Worm (Caenorhabditis elegans) whole organism, L4 larva: Measurements from ENCODE around the gene fshr-1.

Source experiments
- F26F4.8 ChIP-seq: fragments of 200-800 bp; sonication (Bioruptor generic); conservative IDR thresholded peaks from 2 replicates; pipeline ENCODE4 v1.3.6; 2022; ENCODE audit warnings: missing genetic modification characterization, missing compliant biosample characterization
- aha-1 ChIP-seq: fragments of 150-350 bp; peaks from one replicate; lab custom pipeline; 2014; ENCODE audit warnings: missing biosample characterization, missing genetic modification characterization
- ceh-28 ChIP-seq: fragments of 150-350 bp; optimal IDR thresholded peaks from 2 replicates; lab custom pipeline; 2014; ENCODE audit warnings: missing biosample characterization, missing genetic modification reagents, missing genetic modification characterization
- cey-2 ChIP-seq: sonication (generic microtip); optimal IDR thresholded peaks from 3 replicates; lab custom pipeline; 2017; ENCODE audit warnings: missing genetic modification characterization, mild to moderate bottlenecking, missing compliant biosample characterization, antibody characterized with exemption, borderline replicate concordance; ENCODE audit not compliant: insufficient read depth
- daf-12 ChIP-seq: fragments of 150-350 bp; optimal IDR thresholded peaks from 2 replicates; lab custom pipeline; 2014; ENCODE audit warnings: missing biosample characterization, missing genetic modification reagents, missing genetic modification characterization
- daf-16 ChIP-seq, 3 experiments: sonication (generic microtip); optimal IDR thresholded peaks; 2 replicates each; lab custom pipeline; 2016 to 2017; ENCODE audit warnings: missing genetic modification characterization in 3 of 3, missing genetic modification reagents in 3 of 3, mild to moderate bottlenecking in 2 of 3, missing compliant biosample characterization in 2 of 3, missing biosample characterization in 1 of 3, moderate library complexity in 1 of 3
- dmd-6 ChIP-seq: fragments of 200-800 bp; sonication (Bioruptor generic); IDR thresholded peaks from 2 replicates; pipeline ENCODE4 v1.3.6; 2022; ENCODE audit warnings: missing genetic modification reagents, missing genetic modification characterization, missing compliant biosample characterization
- dve-1 ChIP-seq: sonication (generic microtip); optimal IDR thresholded peaks from 2 replicates; lab custom pipeline; 2017; ENCODE audit warnings: antibody characterized with exemption, mild to moderate bottlenecking, missing genetic modification characterization, missing compliant biosample characterization; ENCODE audit not compliant: insufficient read depth
- egl-27 ChIP-seq: sonication (generic microtip); optimal IDR thresholded peaks from 3 replicates; lab custom pipeline; 2017; ENCODE audit warnings: missing biosample characterization, missing genetic modification reagents, missing genetic modification characterization
- hif-1 ChIP-seq, 2 experiments: sonication (generic microtip); optimal IDR thresholded peaks; 2 replicates each; lab custom pipeline; 2016 to 2017; ENCODE audit warnings: missing compliant biosample characterization in 2 of 2, missing genetic modification characterization in 2 of 2, missing genetic modification reagents in 2 of 2, missing genotype in 2 of 2, mild to moderate bottlenecking in 1 of 2
- hlh-11 ChIP-seq: fragments of 200-800 bp; sonication (Bioruptor generic); optimal IDR thresholded peaks from 2 replicates; lab custom pipeline; 2018; ENCODE audit warnings: mild to moderate bottlenecking, missing genetic modification characterization, missing compliant biosample characterization
- hlh-30 ChIP-seq: sonication (generic microtip); optimal IDR thresholded peaks from 2 replicates; lab custom pipeline; 2017; ENCODE audit warnings: antibody characterized with exemption, mild to moderate bottlenecking, missing genetic modification characterization, missing compliant biosample characterization; ENCODE audit not compliant: insufficient read depth
- hmg-1.1 ChIP-seq: fragments of 200-800 bp; sonication (Bioruptor generic); IDR thresholded peaks from 2 replicates; pipeline ENCODE4 v1.3.6; 2022; ENCODE audit warnings: missing genetic modification reagents, missing genetic modification characterization, missing compliant biosample characterization
- jun-1 ChIP-seq: fragments of 150-350 bp; optimal IDR thresholded peaks from 2 replicates; lab custom pipeline; 2014; ENCODE audit warnings: missing biosample characterization, missing genetic modification reagents, missing genetic modification characterization
- lsy-2 ChIP-seq, 2 experiments: fragments of 150-350 bp in 1 of 2; sonication (generic microtip) in 1 of 2; optimal IDR thresholded peaks; 2 replicates each; lab custom pipeline; 2014 to 2017; ENCODE audit warnings: missing biosample characterization in 2 of 2, missing genetic modification characterization in 2 of 2
- madf-5 ChIP-seq, 2 experiments: fragments of 200-800 bp; sonication (Bioruptor generic); IDR thresholded peaks; 2 replicates each; pipeline ENCODE4 v1.3.6; 2022; ENCODE audit warnings: missing compliant biosample characterization in 2 of 2, missing genetic modification characterization in 2 of 2
- mdt-29 ChIP-seq: fragments of 200-800 bp; sonication (Bioruptor generic); IDR thresholded peaks from 2 replicates; pipeline ENCODE4 v1.3.6; 2022; ENCODE audit warnings: missing genetic modification reagents, missing genetic modification characterization, missing compliant biosample characterization
- nhr-10 ChIP-seq: fragments of 150-350 bp; optimal IDR thresholded peaks from 2 replicates; lab custom pipeline; 2014; ENCODE audit warnings: missing biosample characterization, missing genetic modification characterization
- nhr-111 ChIP-seq: fragments of 200-800 bp; sonication (Bioruptor generic); optimal IDR thresholded peaks from 2 replicates; lab custom pipeline; 2018; ENCODE audit warnings: mild to moderate bottlenecking, missing genetic modification characterization, missing compliant biosample characterization
- nhr-237 ChIP-seq: sonication (generic microtip); optimal IDR thresholded peaks from 2 replicates; lab custom pipeline; 2017; ENCODE audit warnings: missing biosample characterization, missing genetic modification characterization
- nhr-28 ChIP-seq: fragments of 150-350 bp; optimal IDR thresholded peaks from 2 replicates; lab custom pipeline; 2014; ENCODE audit warnings: missing biosample characterization, missing genetic modification characterization
- nhr-41 ChIP-seq: fragments of 200-800 bp; sonication (Bioruptor generic); IDR thresholded peaks from 2 replicates; pipeline ENCODE4 v1.3.6; 2022; ENCODE audit warnings: missing genetic modification reagents, missing genetic modification characterization, missing compliant biosample characterization
- nhr-77 ChIP-seq: fragments of 150-350 bp; optimal IDR thresholded peaks from 2 replicates; lab custom pipeline; 2014; ENCODE audit warnings: missing biosample characterization, missing genetic modification characterization
- php-3 ChIP-seq: fragments of 200-800 bp; sonication (Bioruptor generic); IDR thresholded peaks from 2 replicates; pipeline ENCODE4 v1.3.6; 2022; ENCODE audit warnings: missing genetic modification reagents, missing genetic modification characterization, missing compliant biosample characterization
- pqm-1 ChIP-seq: sonication (generic microtip); optimal IDR thresholded peaks from 2 replicates; lab custom pipeline; 2017; ENCODE audit warnings: missing biosample characterization, missing genetic modification characterization
- set-16 ChIP-seq: fragments of 200-800 bp; sonication (Bioruptor generic); IDR thresholded peaks from 2 replicates; pipeline ENCODE4 v1.3.6; 2022; ENCODE audit warnings: missing genetic modification reagents, missing genetic modification characterization, missing compliant biosample characterization
- spr-1 ChIP-seq: sonication (generic microtip); optimal IDR thresholded peaks from 2 replicates; lab custom pipeline; 2016; ENCODE audit warnings: mild to moderate bottlenecking, missing genetic modification characterization, missing compliant biosample characterization
- unc-62 ChIP-seq, 3 experiments: fragments of 150-350 bp in 1 of 3; sonication (generic microtip); optimal IDR thresholded peaks in 2 of 3; peaks in 1 of 3; 1 replicate in 1 of 3; 2 replicates in 2 of 3; lab custom pipeline; 2014 to 2017; ENCODE audit warnings: missing biosample characterization in 3 of 3, missing genetic modification characterization in 3 of 3, missing genetic modification reagents in 3 of 3, missing genotype in 1 of 3
- vab-7 ChIP-seq: fragments of 200-800 bp; sonication (Bioruptor generic); IDR thresholded peaks from 2 replicates; pipeline ENCODE4 v1.3.6; 2022; ENCODE audit warnings: missing genetic modification reagents, missing genetic modification characterization, missing compliant biosample characterization
- zfp-2 ChIP-seq: sonication (generic microtip); optimal IDR thresholded peaks from 2 replicates; lab custom pipeline; 2016; ENCODE audit warnings: mild to moderate bottlenecking, missing genetic modification characterization, missing compliant biosample characterization
- zip-2 ChIP-seq: fragments of 150-350 bp; optimal IDR thresholded peaks from 2 replicates; lab custom pipeline; 2014; ENCODE audit warnings: missing biosample characterization, missing genetic modification characterization

fshr-1 gene

ce11 chrV:9889629-9890028 is at the start of gene fshr-1:
fshr-1 (plus strand) TSS chrV:9889837.
- TF ChIP-seq dmd-6 (GFP tag; lab: Robert Waterston, UW): peak; percentile 27
- TF ChIP-seq hlh-11: peak; percentile 67
- no peak for TF ChIP-seq lsy-2 (tag; optimal IDR thresholded peaks at IDR 0.05; lab: Kevin White, UChicago)
- no peak for TF ChIP-seq madf-5 (GFP tag; IDR thresholded peaks at IDR 0.05; lab: Robert Waterston, UW)
- 0 out of 2 replicates have a peak, but pooled peaks have one; percentile 37 for TF ChIP-seq php-3 (GFP tag; lab: Robert Waterston, UW)
- TF ChIP-seq pqm-1 (tag; lab: Kevin White, UChicago): peak; percentile 35
- TF ChIP-seq aha-1: peak; percentile 27
- no peak for TF ChIP-seq egl-27 (tag; lab: Kevin White, UChicago)
- peak; percentile 54 for TF ChIP-seq hlh-30 (tag; lab: Kevin White, UChicago)
- TF ChIP-seq zfp-2 (tag; lab: Kevin White, UChicago): no peak
- TF ChIP-seq nhr-77: peak; percentile 21
- TF ChIP-seq nhr-237 (tag; lab: Kevin White, UChicago): no peak
- no peak for TF ChIP-seq daf-16 (GFP tag; optimal IDR thresholded peaks at IDR 0.05; lab: Kevin White, UChicago)
- peak; percentile 98 for TF ChIP-seq daf-16 (tag; optimal IDR thresholded peaks at IDR 0.05; lab: Kevin White, UChicago)
- peak; percentile 53 for TF ChIP-seq nhr-28 (tag; lab: Kevin White, UChicago)
- TF ChIP-seq dve-1 (tag; lab: Kevin White, UChicago): peak; percentile 76
- no peak for TF ChIP-seq spr-1 (tag; lab: Kevin White, UChicago)
- TF ChIP-seq hif-1 (tag; optimal IDR thresholded peaks at IDR 0.05; lab: Kevin White, UChicago): peak in 1 of 2 experiments; percentile 30
- TF ChIP-seq, all 104 proteins: peak for 11

DNA sequence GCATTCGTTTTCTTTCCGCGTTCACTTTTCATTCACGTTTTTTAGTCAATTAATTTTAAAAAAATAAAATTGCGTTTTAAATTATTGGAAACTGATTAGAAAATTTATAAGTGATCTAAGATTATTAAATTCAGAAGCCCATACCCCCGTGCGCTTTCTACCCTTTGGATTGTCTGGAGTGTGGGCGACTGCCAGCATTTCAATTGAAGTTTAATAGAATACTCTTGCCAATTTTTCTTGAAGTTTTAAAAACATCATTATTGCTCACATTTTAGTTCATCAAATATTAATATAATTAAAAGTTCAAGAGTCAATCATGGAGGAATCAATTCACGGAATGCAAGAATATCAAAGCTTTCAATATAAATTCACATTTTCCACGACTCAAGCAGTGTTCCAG is 48.3 kb upstream of the fshr-1 start, which contains the start of gene sru-36:
sru-36 (plus strand) TSS at position 301 of the 400 bp plus-strand sequence.
- no peak for TF ChIP-seq set-16 (GFP tag; lab: Robert Waterston, UW)
- no peak for TF ChIP-seq cey-2 (tag; lab: Kevin White, UChicago)
- TF ChIP-seq daf-12 (tag; lab: Kevin White, UChicago): no peak

- TF ChIP-seq nhr-111: no peak
- peak in 1 of 2 experiments; percentile 91 for TF ChIP-seq unc-62 (GFP tag; optimal IDR thresholded peaks at IDR 0.05 in 1 of 2; lab: Kevin White, UChicago)
- TF ChIP-seq unc-62 (tag; optimal IDR thresholded peaks at IDR 0.05; lab: Kevin White, UChicago): no peak
- no peak for TF ChIP-seq ceh-28 (tag; lab: Kevin White, UChicago)
Observed at ce11 chrV:9843376-9843916, 46.2 kb upstream of the fshr-1 start, which contains the start of gene sru-8. sru-8 (plus strand) TSS chrV:9843866.

DNA sequence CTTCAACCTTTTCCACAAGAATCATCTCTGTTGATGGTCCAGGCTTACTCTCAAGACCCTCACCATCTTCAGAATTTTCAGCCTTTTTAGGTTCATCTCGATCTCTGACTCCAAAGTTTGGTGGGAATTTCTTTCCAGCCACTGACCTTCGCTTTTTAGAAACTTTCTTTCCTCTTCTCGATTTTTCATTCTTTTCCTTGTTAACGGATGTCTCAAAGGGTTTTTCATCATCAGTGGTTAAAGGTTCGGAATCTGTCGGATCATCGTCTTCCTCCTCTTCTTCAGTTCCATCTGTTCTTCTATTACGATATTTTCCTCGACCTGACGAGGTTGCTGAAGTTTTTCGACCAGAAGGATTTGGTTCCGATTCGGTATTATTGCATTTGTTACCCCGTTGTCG is 41.1 kb upstream of the fshr-1 start:
- TF ChIP-seq nhr-10 (tag; lab: Kevin White, UChicago) (no peak), unc-62 (GFP tag; optimal IDR thresholded peaks at IDR 0.05 in 1 of 2; lab: Kevin White, UChicago) (peak in 1 of 2 experiments; percentile 92), unc-62 (tag; optimal IDR thresholded peaks at IDR 0.05; lab: Kevin White, UChicago) (no peak)

DNA sequence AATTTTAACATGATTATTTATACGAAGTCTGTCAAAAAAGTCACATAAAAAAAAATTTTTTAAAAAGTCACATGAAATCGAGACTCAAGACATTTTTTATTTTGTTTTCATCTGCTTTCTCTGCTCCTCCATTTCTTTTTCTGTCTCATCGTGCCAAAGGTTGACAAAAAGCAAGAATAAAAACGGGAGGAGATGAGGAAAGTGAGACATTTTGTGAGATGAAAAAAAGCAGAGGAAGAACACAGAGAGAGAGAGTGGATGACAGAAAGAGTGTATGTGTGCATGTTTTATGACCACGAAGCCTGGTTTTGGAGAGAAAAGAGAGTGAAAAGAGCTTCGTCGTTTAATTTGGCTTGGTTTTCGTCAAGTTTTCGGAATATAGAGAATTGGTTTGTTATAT is 35.8 kb upstream of the fshr-1 start:
- no peak for TF ChIP-seq jun-1 (tag; lab: Kevin White, UChicago)
- no peak for TF ChIP-seq vab-7 (GFP tag; lab: Robert Waterston, UW)
- TF ChIP-seq lsy-2 (tag; optimal IDR thresholded peaks at IDR 0.05; lab: Kevin White, UChicago): peak in 1 of 2 experiments; percentile 32
- TF ChIP-seq hmg-1.1 (GFP tag; lab: Robert Waterston, UW): no peak
- TF ChIP-seq nhr-41 (GFP tag; lab: Robert Waterston, UW): no peak
- no peak for TF ChIP-seq F26F4.8
- peak; percentile 43 for TF ChIP-seq hlh-30 (tag; lab: Kevin White, UChicago)
- no peak for TF ChIP-seq mdt-29 (GFP tag; lab: Robert Waterston, UW)
- no peak for TF ChIP-seq zip-2 (tag; lab: Kevin White, UChicago)
